Fruit fly (Drosophila melanogaster): Measurements from ENCODE around the gene mtgo.

The mtgo gene

dm6 chr2L:16535673-16536144 lies 9.1 kb upstream of the mtgo start (continued):
- peak in 1 of 2 experiments; percentile 85 for TF ChIP-seq foxo (GFP tag; optimal IDR thresholded peaks at IDR 0.05)
- TF ChIP-seq usp (GFP tag; optimal IDR thresholded peaks at IDR 0.05): no peak

dm6 chr2L:16536501-16536900 lies 8.3 kb upstream of the mtgo start:
- TF ChIP-seq Jra (GFP tag; optimal IDR thresholded peaks at IDR 0.05): no peak
- TF ChIP-seq Hr78 (GFP tag; optimal IDR thresholded peaks at IDR 0.05): no peak
- TF ChIP-seq rgr (GFP tag; optimal IDR thresholded peaks at IDR 0.05): peak; percentile 19
- peak; percentile 18 for TF ChIP-seq Hnf4 (GFP tag; optimal IDR thresholded peaks at IDR 0.05)
- peak; percentile 38 for TF ChIP-seq psq (GFP tag; optimal IDR thresholded peaks at IDR 0.05)
- no peak for TF ChIP-seq Rel (GFP tag; optimal IDR thresholded peaks at IDR 0.05)
- TF ChIP-seq Rel (tag; optimal IDR thresholded peaks at IDR 0.05): peak; percentile 7
- TF ChIP-seq Myc (optimal IDR thresholded peaks at IDR 0.05): no peak

dm6 chr2L:16537049-16537459 lies 7.8 kb upstream of the mtgo start:
- no peak for TF ChIP-seq Hr78 (GFP tag; optimal IDR thresholded peaks at IDR 0.05)
- no peak for TF ChIP-seq OdsH (GFP tag; optimal IDR thresholded peaks at IDR 0.05)
- TF ChIP-seq Sp1 (GFP tag; optimal IDR thresholded peaks at IDR 0.05): peak; percentile 40
- peak; percentile 53 for TF ChIP-seq HLH106 (tag; optimal IDR thresholded peaks at IDR 0.05)

dm6 chr2L:16538134-16538533 lies 6.7 kb upstream of the mtgo start:
- no peak for TF ChIP-seq sage (GFP tag; optimal IDR thresholded peaks at IDR 0.05)

- TF ChIP-seq CrebA (GFP tag; optimal IDR thresholded peaks at IDR 0.05; ENCODE audit: borderline replicate concordance) (no peak), Hr83 (GFP tag; optimal IDR thresholded peaks at IDR 0.05; ENCODE audit: poor library complexity, severe bottlenecking) (no peak), CG32264 (GFP tag; optimal IDR thresholded peaks at IDR 0.05) (no peak), woc (GFP tag; optimal IDR thresholded peaks at IDR 0.05) (no peak), OdsH (GFP tag; optimal IDR thresholded peaks at IDR 0.05) (no peak), Dif (GFP tag; optimal IDR thresholded peaks at IDR 0.05; ENCODE audit: partially characterized antibody) (no peak), sage (GFP tag; optimal IDR thresholded peaks at IDR 0.05) (no peak), Abd-B (GFP tag; optimal IDR thresholded peaks at IDR 0.05) (no peak), psq (GFP tag; optimal IDR thresholded peaks at IDR 0.05) (no peak), Jra (GFP tag; optimal IDR thresholded peaks at IDR 0.05) (no peak), CG9705 (GFP tag; optimal IDR thresholded peaks at IDR 0.05) (no peak), Sp1 (GFP tag; optimal IDR thresholded peaks at IDR 0.05) (no peak), Dfd (GFP tag; optimal IDR thresholded peaks at IDR 0.05) (no peak)
Measured at dm6 chr2L:16538931-16539330, 5.9 kb upstream of the mtgo start.

dm6 chr2L:16540773-16541172 lies 4.0 kb upstream of the mtgo start:
- peak; percentile 2 for TF ChIP-seq Dfd (GFP tag; optimal IDR thresholded peaks at IDR 0.05)
- no peak for TF ChIP-seq Hr83 (GFP tag; optimal IDR thresholded peaks at IDR 0.05; ENCODE audit: poor library complexity, severe bottlenecking)

- TF ChIP-seq CrebA (GFP tag; optimal IDR thresholded peaks at IDR 0.05; ENCODE audit: borderline replicate concordance) (no peak), br (GFP tag; optimal IDR thresholded peaks at IDR 0.05) (no peak), GATAd (GFP tag; optimal IDR thresholded peaks at IDR 0.05) (no peak), ey (GFP tag; optimal IDR thresholded peaks at IDR 0.05) (no peak), Mio (GFP tag; optimal IDR thresholded peaks at IDR 0.05) (no peak), usp (GFP tag; optimal IDR thresholded peaks at IDR 0.05) (no peak), sv (GFP tag; optimal IDR thresholded peaks at IDR 0.05) (no peak), OdsH (GFP tag; optimal IDR thresholded peaks at IDR 0.05) (no peak)
Measured at dm6 chr2L:16541318-16541717, 3.5 kb upstream of the mtgo start.

- TF ChIP-seq OdsH (GFP tag; optimal IDR thresholded peaks at IDR 0.05) (no peak), Rel (GFP tag; optimal IDR thresholded peaks at IDR 0.05) (no peak), Rel (tag; optimal IDR thresholded peaks at IDR 0.05) (no peak), woc (GFP tag; optimal IDR thresholded peaks at IDR 0.05) (no peak), foxo (GFP tag; optimal IDR thresholded peaks at IDR 0.05) (no peak), Mio (GFP tag; optimal IDR thresholded peaks at IDR 0.05) (no peak), HLH106 (tag; optimal IDR thresholded peaks at IDR 0.05) (no peak), ey (GFP tag; optimal IDR thresholded peaks at IDR 0.05) (no peak), jim (GFP tag; optimal IDR thresholded peaks at IDR 0.05) (no peak), Dif (GFP tag; optimal IDR thresholded peaks at IDR 0.05; ENCODE audit: partially characterized antibody) (no peak), lola (GFP tag; optimal IDR thresholded peaks at IDR 0.05) (no peak), h (GFP tag; optimal IDR thresholded peaks at IDR 0.05) (no peak), GATAd (GFP tag; optimal IDR thresholded peaks at IDR 0.05) (no peak), Jra (GFP tag; optimal IDR thresholded peaks at IDR 0.05) (no peak), fru (GFP tag; optimal IDR thresholded peaks at IDR 0.05) (no peak), sage (GFP tag; optimal IDR thresholded peaks at IDR 0.05) (no peak), usp (GFP tag; optimal IDR thresholded peaks at IDR 0.05) (no peak)
Measured at dm6 chr2L:16541733-16542132, 3.1 kb upstream of the mtgo start.

Data from whole organism, wandering third instar larva.